Fruit fly (Drosophila melanogaster) whole organism, embryonic: ENCODE results near the gene CG32271.

Source experiments
- CG13624 ChIP-seq: fragments of 200-800 bp; sonication (Bioruptor generic); optimal IDR thresholded peaks from 2 replicates; lab custom pipeline; 2016; ENCODE audit warnings: missing biosample characterization, missing genetic modification characterization
- CG14050 ChIP-seq: fragments of 200-800 bp; sonication (Bioruptor generic); IDR thresholded peaks from 3 replicates; pipeline ENCODE4 v1.3.6; 2022; ENCODE audit warnings: missing biosample characterization, missing genetic modification characterization
- CG8478 ChIP-seq: fragments of >200 bp; optimal IDR thresholded peaks from 2 replicates; lab custom pipeline; 2018
- Hmr ChIP-seq: fragments of 200-800 bp; sonication (Bioruptor generic); optimal IDR thresholded peaks from 3 replicates; lab custom pipeline; 2017; ENCODE audit warnings: mild to moderate bottlenecking, missing biosample characterization, missing genetic modification reagents, missing genetic modification characterization
- cg ChIP-seq: fragments of 200-800 bp; sonication (Bioruptor generic); optimal IDR thresholded peaks from 3 replicates; lab custom pipeline; 2019; ENCODE audit warnings: missing biosample characterization, mild to moderate bottlenecking, missing genetic modification characterization, moderate library complexity
- crp ChIP-seq, 2 experiments: fragments of 200-800 bp; sonication (Bioruptor generic); optimal IDR thresholded peaks; 2 replicates in 1 of 2; 3 replicates in 1 of 2; lab custom pipeline; 2017; ENCODE audit warnings: missing biosample characterization in 2 of 2, missing genetic modification characterization in 2 of 2, mild to moderate bottlenecking in 1 of 2, moderate library complexity in 1 of 2
- h ChIP-seq: fragments of >200 bp; optimal IDR thresholded peaks from 2 replicates; lab custom pipeline; 2017
- ham ChIP-seq: fragments of 200-800 bp; sonication (Bioruptor generic); IDR thresholded peaks from 2 replicates; pipeline ENCODE4 v1.3.6; 2022; ENCODE audit warnings: missing biosample characterization, missing genetic modification characterization
- psq ChIP-seq: fragments of 200-800 bp; sonication (Bioruptor generic); optimal IDR thresholded peaks from 2 replicates; lab custom pipeline; 2017; ENCODE audit warnings: missing biosample characterization, missing genetic modification characterization

- no peak for TF ChIP-seq psq (GFP tag; lab: Kevin White, UChicago)
- no peak for TF ChIP-seq Hmr (GFP tag; lab: Kevin White, UChicago)
- no peak for TF ChIP-seq CG8478 (lab: Kevin White, UChicago)
- TF ChIP-seq crp (GFP tag; optimal IDR thresholded peaks at IDR 0.05; lab: Kevin White, UChicago): no peak
- no peak for TF ChIP-seq CG13624
- TF ChIP-seq h (lab: Kevin White, UChicago): no peak
- TF ChIP-seq CG14050 (GFP tag; lab: Robert Waterston, UW): no peak
- TF ChIP-seq ham (GFP tag; lab: Robert Waterston, UW): no peak
- no peak for TF ChIP-seq cg (GFP tag; lab: Kevin White, UChicago)
These were observed 33.9 kb downstream of the CG32271 start, which contains the start of the genes CG32278 and CG32281 for dm6 chr3L:3169107-3169506.
